Worm (Caenorhabditis elegans): ENCODE measurements around the gene emc-5.

- TF ChIP-seq sox-2 (GFP tag; IDR thresholded peaks at IDR 0.05) (no peak), nhr-11 (tag; optimal IDR thresholded peaks at IDR 0.05) (no peak), ceh-19 (GFP tag; optimal IDR thresholded peaks at IDR 0.05) (no peak), mec-3 (tag; optimal IDR thresholded peaks at IDR 0.05; ENCODE audit: borderline replicate concordance) (no peak), sox-4 (tag; optimal IDR thresholded peaks at IDR 0.05) (no peak), rnt-1 (tag; optimal IDR thresholded peaks at IDR 0.05) (no peak), ama-1 (optimal IDR thresholded peaks at IDR 0.05) (no peak), ceh-9 (tag; optimal IDR thresholded peaks at IDR 0.05) (no peak), fkh-6 (tag; optimal IDR thresholded peaks at IDR 0.05) (no peak), zip-5 (tag; optimal IDR thresholded peaks at IDR 0.05) (no peak), ceh-31 (tag; optimal IDR thresholded peaks at IDR 0.05) (no peak), pax-1 (tag; optimal IDR thresholded peaks at IDR 0.05) (no peak)
Observed at ce11 chrII:11450882-11451281, 45.7 kb upstream of the emc-5 start.
